Worm (Caenorhabditis elegans): ENCODE results near the gene C03E10.3.

DNA sequence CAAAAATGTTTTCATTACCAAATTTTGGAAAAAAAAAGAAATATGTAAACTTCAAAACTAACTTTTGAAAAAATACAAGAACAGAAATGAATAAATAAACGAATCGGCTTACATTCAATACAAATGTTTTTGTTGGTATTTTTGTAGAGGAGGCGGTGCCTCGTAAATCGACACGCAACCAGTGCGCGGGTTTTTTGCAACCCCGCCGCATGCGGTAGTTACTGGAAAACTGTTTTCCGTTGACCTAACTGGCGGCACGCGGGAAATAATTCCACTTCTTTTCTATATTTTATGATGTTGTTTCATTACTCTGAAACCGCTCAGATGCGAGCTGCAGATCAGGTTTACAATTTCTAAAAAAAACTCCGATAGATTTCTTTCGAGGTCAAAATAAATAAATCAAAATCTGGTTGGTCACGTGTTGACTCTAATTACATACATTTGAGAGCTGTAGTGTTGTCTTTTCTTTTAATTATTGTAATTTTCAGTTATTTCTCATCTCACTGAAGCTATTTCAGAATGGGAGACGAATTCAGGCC is 47.0 kb upstream of the C03E10.3 start, which contains the start of the genes dvc-1 and ima-1:
- TF ChIP-seq lsy-2 (tag; optimal IDR thresholded peaks at IDR 0.05) (peak; percentile 63 to 70), ama-1 (optimal IDR thresholded peaks at IDR 0.05) (no peak), unc-62 (GFP tag; optimal IDR thresholded peaks at IDR 0.05) (no peak), ets-5 (GFP tag; IDR thresholded peaks at IDR 0.05) (no peak), tbx-2 (tag; optimal IDR thresholded peaks at IDR 0.05) (peak; percentile 51), ztf-11 (tag; optimal IDR thresholded peaks at IDR 0.05) (peak in 1 of 2 experiments; percentile 13), nhr-237 (tag; optimal IDR thresholded peaks at IDR 0.05) (peak; percentile 7), nhr-77 (tag; optimal IDR thresholded peaks at IDR 0.05) (peak; percentile 24)
